Fruit fly (Drosophila melanogaster) whole organism: ENCODE results near the gene Eip78C.

Source experiments
- CG8478 ChIP-seq: fragments of >200 bp; optimal IDR thresholded peaks from 2 replicates; lab custom pipeline; 2018; ENCODE audit warnings: inconsistent platforms
- Dll ChIP-seq: fragments of >200 bp; optimal IDR thresholded peaks from 2 replicates; lab custom pipeline; 2017
- EcR ChIP-seq, 2 experiments: fragments of >200 bp; optimal IDR thresholded peaks; 2 replicates each; lab custom pipeline; 2017; ENCODE audit warnings: missing biosample characterization in 2 of 2, missing genetic modification characterization in 2 of 2, missing genetic modification reagents in 2 of 2
- pan ChIP-seq: fragments of >200 bp; optimal IDR thresholded peaks from 2 replicates; lab custom pipeline; 2017
- psq ChIP-seq: fragments of >200 bp; optimal IDR thresholded peaks from 2 replicates; lab custom pipeline; 2017
- usp ChIP-seq: fragments of >200 bp; optimal IDR thresholded peaks from 2 replicates; lab custom pipeline; 2017; ENCODE audit warnings: missing biosample characterization, missing genetic modification characterization, mixed read lengths

- TF ChIP-seq CG8478 (lab: Kevin White, UChicago) (no peak), pan (no peak), psq (no peak), usp (no peak), Dll (no peak), EcR (GFP tag; optimal IDR thresholded peaks at IDR 0.05; lab: Kevin White, UChicago) (peak in 1 of 2 experiments; percentile 17)
Observed at dm6 chr3L:21261403-21262164, 35.2 kb downstream of the Eip78C start.
